Fruit fly (Drosophila melanogaster): ENCODE results near the gene CG43082.
A peak's percentile ranks its signal among the peaks of the same experiment; 100 is the strongest.

The CG43082 gene

DNA sequence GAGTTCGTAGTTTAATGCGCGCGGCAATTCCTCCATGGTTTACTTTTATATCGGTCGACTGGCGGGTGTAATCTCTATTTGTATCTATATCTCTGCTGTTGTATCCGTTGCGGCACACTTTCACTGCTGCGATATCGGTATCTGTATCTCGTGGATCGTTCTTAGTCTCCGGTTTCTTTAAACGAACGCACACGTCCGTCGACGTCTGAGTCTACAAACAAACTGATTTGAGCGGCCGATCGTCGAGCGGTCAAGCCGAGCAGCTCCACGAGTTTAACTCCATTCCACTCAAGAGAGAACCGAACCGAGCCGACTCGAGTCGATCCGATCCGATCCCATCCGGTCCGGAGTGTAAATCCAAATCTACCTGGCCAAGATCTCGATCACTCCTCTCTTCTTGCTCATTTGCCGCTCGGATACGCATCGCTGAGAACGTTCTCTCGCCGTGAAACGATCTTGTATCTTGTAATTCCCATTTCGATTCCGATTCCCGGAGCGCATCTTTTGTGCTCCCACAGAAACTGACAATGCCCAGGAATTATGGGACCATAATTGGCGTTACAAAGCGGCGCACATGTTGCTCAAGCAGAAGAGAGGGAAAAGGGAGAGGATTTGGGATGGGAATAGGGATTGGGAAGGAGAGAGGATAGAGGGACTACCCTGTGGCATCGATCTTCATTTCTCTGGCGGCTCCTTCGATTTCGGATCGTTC, 38.1 kb downstream of the CG43082 start, which contains the start of gene comm2 (continued):
- no peak for TF ChIP-seq Dip3 (GFP tag; optimal IDR thresholded peaks at IDR 0.05)
- TF ChIP-seq CG4707 (GFP tag; optimal IDR thresholded peaks at IDR 0.05): peak; percentile 1
- peak; percentile 89; the same call in 3 of the 4 replicates for TF ChIP-seq chinmo (GFP tag; IDR thresholded peaks at IDR 0.05; ENCODE audit: partially characterized antibody)
- no peak for TF ChIP-seq unpg (GFP tag; optimal IDR thresholded peaks at IDR 0.05)
- no peak for TF ChIP-seq Vsx1 (GFP tag; optimal IDR thresholded peaks at IDR 0.05)
- TF ChIP-seq esg (GFP tag; conservative IDR thresholded peaks at IDR 0.05): no peak
- no peak for TF ChIP-seq fu2 (GFP tag; optimal IDR thresholded peaks at IDR 0.05)
- peak; percentile 70 for TF ChIP-seq CG15479 (GFP tag; optimal IDR thresholded peaks at IDR 0.05)
- TF ChIP-seq Fer1 (GFP tag; optimal IDR thresholded peaks at IDR 0.05): peak; percentile 2
- no peak for TF ChIP-seq cwo (GFP tag; optimal IDR thresholded peaks at IDR 0.05)
- peak; percentile 83 to 93 for TF ChIP-seq Trl (optimal IDR thresholded peaks at IDR 0.05)
- no peak for TF ChIP-seq Trl (GFP tag; optimal IDR thresholded peaks at IDR 0.05)
- no peak for TF ChIP-seq CG15073 (GFP tag; optimal IDR thresholded peaks at IDR 0.05)
- TF ChIP-seq corto (GFP tag; optimal IDR thresholded peaks at IDR 0.05): no peak
- TF ChIP-seq pfk (GFP tag; optimal IDR thresholded peaks at IDR 0.05): peak; percentile 50
- no peak for TF ChIP-seq CG7372 (GFP tag; IDR thresholded peaks at IDR 0.05)
- peak in 1 of 2 experiments; percentile 47 for TF ChIP-seq tll (GFP tag; optimal IDR thresholded peaks at IDR 0.05)
- no peak for TF ChIP-seq B-H1 (GFP tag; IDR thresholded peaks at IDR 0.05)
- TF ChIP-seq CG43689 (GFP tag; IDR thresholded peaks at IDR 0.05): no peak

DNA sequence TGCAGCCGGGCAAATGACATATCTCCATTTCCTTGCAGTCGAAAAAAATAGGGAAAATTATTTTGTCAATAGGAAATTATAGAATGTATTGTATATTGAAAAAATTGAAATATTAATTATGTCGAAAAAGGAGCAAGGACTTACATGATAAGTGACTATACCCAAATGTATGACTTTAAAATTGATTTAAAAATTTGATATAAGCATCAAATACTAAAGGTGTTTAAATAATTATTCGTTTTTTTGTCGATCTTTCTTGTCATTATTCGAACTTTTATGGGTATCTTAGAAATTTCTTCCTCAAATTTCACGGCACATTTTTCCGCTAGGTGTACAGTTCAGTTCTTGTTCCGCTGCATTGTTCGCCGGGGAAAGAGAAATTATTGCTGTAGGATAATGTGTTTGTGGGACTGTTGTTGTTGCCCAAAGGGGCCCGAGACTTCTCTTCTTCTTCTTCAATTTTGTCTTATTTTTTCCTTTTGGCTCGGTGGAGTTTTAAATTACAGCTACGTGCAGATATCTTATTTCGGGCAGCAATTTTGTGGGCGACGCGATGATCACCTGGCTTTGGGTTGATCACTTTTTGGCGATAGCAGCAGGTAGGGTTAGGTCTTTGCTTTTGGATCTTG, 38.8 kb downstream of the CG43082 start:
- peak; percentile 62 for TF ChIP-seq CG10209 (GFP tag; optimal IDR thresholded peaks at IDR 0.05)
- no peak for TF ChIP-seq bowl (GFP tag; IDR thresholded peaks at IDR 0.05)
- TF ChIP-seq luna (GFP tag; optimal IDR thresholded peaks at IDR 0.05): no peak
- TF ChIP-seq CG30403 (GFP tag; optimal IDR thresholded peaks at IDR 0.05): peak; percentile 36
- TF ChIP-seq CG2712 (tag; optimal IDR thresholded peaks at IDR 0.05): peak; percentile 81
- no peak for TF ChIP-seq grn (GFP tag; optimal IDR thresholded peaks at IDR 0.05)
- no peak for TF ChIP-seq CG10654 (GFP tag; optimal IDR thresholded peaks at IDR 0.05)
- TF ChIP-seq CG10267 (tag; optimal IDR thresholded peaks at IDR 0.05): peak; percentile 60
- peak in 1 of 2 experiments; percentile 60 for TF ChIP-seq eve (GFP tag; optimal IDR thresholded peaks at IDR 0.05)
- no peak for TF ChIP-seq pfk (GFP tag; optimal IDR thresholded peaks at IDR 0.05)
- no peak for TF ChIP-seq CkIIα-i1 (GFP tag; IDR thresholded peaks at IDR 0.05)
- peak; percentile 23; the same call in 1 of the 2 replicates for TF ChIP-seq CG32767 (GFP tag; IDR thresholded peaks at IDR 0.05)
- TF ChIP-seq Asciz (GFP tag; optimal IDR thresholded peaks at IDR 0.05): no peak
- TF ChIP-seq Myb (GFP tag; optimal IDR thresholded peaks at IDR 0.05): no peak
- TF ChIP-seq da (GFP tag; optimal IDR thresholded peaks at IDR 0.05): no peak
- TF ChIP-seq tap (tag; optimal IDR thresholded peaks at IDR 0.05): no peak
- TF ChIP-seq Usf (GFP tag; optimal IDR thresholded peaks at IDR 0.05): peak; percentile 14
- no peak for TF ChIP-seq CG4820 (GFP tag; optimal IDR thresholded peaks at IDR 0.05)
- TF ChIP-seq sqz (GFP tag; optimal IDR thresholded peaks at IDR 0.05): peak; percentile 20
- TF ChIP-seq Sin3A (optimal IDR thresholded peaks at IDR 0.05): no peak
- no peak for TF ChIP-seq NfI (GFP tag; optimal IDR thresholded peaks at IDR 0.05)
- TF ChIP-seq sna (GFP tag; IDR thresholded peaks at IDR 0.05; ENCODE audit: partially characterized antibody): no peak
- TF ChIP-seq lab (GFP tag; optimal IDR thresholded peaks at IDR 0.05): no peak
- no peak for TF ChIP-seq CG7963 (GFP tag; IDR thresholded peaks at IDR 0.05; ENCODE audit: partially characterized antibody)
- TF ChIP-seq MESR4 (GFP tag; optimal IDR thresholded peaks at IDR 0.05): no peak
- TF ChIP-seq trem (tag; optimal IDR thresholded peaks at IDR 0.05): peak; percentile 39
- TF ChIP-seq dmrt11E (tag; optimal IDR thresholded peaks at IDR 0.05): peak; percentile 96
- TF ChIP-seq CG18262 (tag; optimal IDR thresholded peaks at IDR 0.05): peak; percentile 83
- TF ChIP-seq CG4328 (GFP tag; optimal IDR thresholded peaks at IDR 0.05): no peak
- no peak for TF ChIP-seq CG11398 (GFP tag; optimal IDR thresholded peaks at IDR 0.05)
- no peak for TF ChIP-seq chinmo (GFP tag; IDR thresholded peaks at IDR 0.05; ENCODE audit: partially characterized antibody)
